Fruit fly (Drosophila melanogaster) whole organism, prepupa: ENCODE results near the gene CG9497.

Experiments used
- CG6276 ChIP-seq: fragments of 200-800 bp; sonication (Bioruptor generic); optimal IDR thresholded peaks from 2 replicates; lab custom pipeline; 2017; ENCODE audit warnings: missing biosample characterization, mild to moderate bottlenecking, missing genetic modification characterization
- Eip75B ChIP-seq: fragments of 200-800 bp; sonication (Bioruptor generic); optimal IDR thresholded peaks from 3 replicates; lab custom pipeline; 2016; ENCODE audit warnings: missing biosample characterization, missing genetic modification characterization
- Met ChIP-seq: fragments of 200-800 bp; sonication (Bioruptor generic); optimal IDR thresholded peaks from 3 replicates; lab custom pipeline; 2016; ENCODE audit warnings: missing biosample characterization, missing genetic modification characterization
- Sox15 ChIP-seq: fragments of 200-800 bp; sonication (Bioruptor generic); optimal IDR thresholded peaks from 3 replicates; lab custom pipeline; 2016; ENCODE audit warnings: missing biosample characterization, missing genetic modification characterization
- topi ChIP-seq: fragments of 200-800 bp; sonication (Bioruptor generic); optimal IDR thresholded peaks from 3 replicates; lab custom pipeline; 2016; ENCODE audit warnings: missing biosample characterization, missing genetic modification characterization

DNA sequence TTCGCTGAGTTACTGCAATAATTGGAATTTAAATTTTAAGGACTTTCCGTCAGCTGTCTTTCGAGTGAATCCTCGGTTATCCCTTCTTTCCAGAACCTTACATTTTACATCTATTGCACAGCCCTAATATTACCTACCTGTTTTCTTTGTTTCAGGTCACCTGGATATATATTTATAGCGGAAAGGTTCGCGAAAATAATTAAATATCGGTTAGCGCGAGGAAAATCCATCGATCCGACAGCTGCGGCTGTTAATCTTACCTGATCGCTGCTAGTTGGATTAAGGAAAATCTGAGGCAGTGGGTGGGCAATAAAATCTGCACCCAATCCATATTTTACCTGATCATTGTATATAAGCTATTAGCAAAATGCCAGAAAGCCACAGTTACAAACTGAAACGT is 24.9 kb upstream of the CG9497 start:
- TF ChIP-seq CG6276 (GFP tag; lab: Kevin White, UChicago), result no peak
- no peak for TF ChIP-seq Eip75B
- no peak for TF ChIP-seq topi (GFP tag; lab: Kevin White, UChicago)
- TF ChIP-seq Sox15 (GFP tag; lab: Kevin White, UChicago), result no peak
- TF ChIP-seq Met (GFP tag; lab: Kevin White, UChicago), result no peak
